Fruit fly (Drosophila melanogaster) whole organism, embryonic: ENCODE measurements around the gene CG18765.

Experiments
- Asciz ChIP-seq: fragments of 200-800 bp; sonication (Bioruptor generic); optimal IDR thresholded peaks from 2 replicates; lab custom pipeline; 2017; ENCODE audit warnings: missing biosample characterization, mild to moderate bottlenecking, missing genetic modification characterization, missing genetic modification reagents
- Blimp-1 ChIP-seq: fragments of 200-800 bp; sonication (Bioruptor generic); optimal IDR thresholded peaks from 3 replicates; lab custom pipeline; 2018; ENCODE audit warnings: missing biosample characterization, missing genetic modification characterization, mild to moderate bottlenecking, moderate library complexity, missing genetic modification reagents
- BtbVII ChIP-seq: fragments of 200-800 bp; sonication (Bioruptor generic); optimal IDR thresholded peaks from 3 replicates; lab custom pipeline; 2017; ENCODE audit warnings: missing biosample characterization, mild to moderate bottlenecking, missing genetic modification characterization
- CG10209 ChIP-seq: fragments of 200-800 bp; sonication (Bioruptor generic); optimal IDR thresholded peaks from 3 replicates; lab custom pipeline; 2017; ENCODE audit warnings: missing biosample characterization, mild to moderate bottlenecking, missing genetic modification characterization, missing genetic modification reagents
- CG1024 ChIP-seq: fragments of 200-800 bp; sonication (Bioruptor generic); IDR thresholded peaks from 2 replicates; pipeline ENCODE4 v1.3.6; 2022; ENCODE audit warnings: missing biosample characterization, missing genetic modification characterization
- CG12071 ChIP-seq: fragments of 200-800 bp; sonication (Bioruptor generic); optimal IDR thresholded peaks from 3 replicates; lab custom pipeline; 2018; ENCODE audit warnings: missing biosample characterization, mild to moderate bottlenecking, missing genetic modification characterization
- CG12104 ChIP-seq: fragments of 200-800 bp; sonication (Bioruptor generic); optimal IDR thresholded peaks from 3 replicates; lab custom pipeline; 2016; ENCODE audit warnings: missing biosample characterization, missing genetic modification characterization
- CG1233 ChIP-seq: fragments of 200-800 bp; sonication (Bioruptor generic); optimal IDR thresholded peaks from 4 replicates; lab custom pipeline; 2018; ENCODE audit warnings: missing biosample characterization, mild to moderate bottlenecking, missing genetic modification characterization
- CG12942 ChIP-seq: fragments of 200-800 bp; sonication (Bioruptor generic); optimal IDR thresholded peaks from 3 replicates; lab custom pipeline; 2016; ENCODE audit warnings: missing biosample characterization, missing genetic modification characterization
- CG15269 ChIP-seq: fragments of 200-800 bp; sonication (Bioruptor generic); optimal IDR thresholded peaks from 2 replicates; lab custom pipeline; 2018; ENCODE audit warnings: missing biosample characterization, mild to moderate bottlenecking, missing genetic modification characterization, moderate library complexity
- CG15601 ChIP-seq: fragments of 200-800 bp; sonication (Bioruptor generic); optimal IDR thresholded peaks from 3 replicates; lab custom pipeline; 2019; ENCODE audit warnings: missing biosample characterization, mild to moderate bottlenecking, missing genetic modification characterization, moderate library complexity
- CG16813 ChIP-seq: fragments of 200-800 bp; sonication (Bioruptor generic); IDR thresholded peaks from 3 replicates; pipeline ENCODE4 v1.3.6; 2022; ENCODE audit warnings: missing biosample characterization, missing genetic modification characterization; ENCODE audit not compliant: partially characterized antibody
- CG17328 ChIP-seq: fragments of 200-800 bp; sonication (Bioruptor generic); IDR thresholded peaks from 2 replicates; pipeline ENCODE4 v1.3.6; 2022; ENCODE audit warnings: missing biosample characterization, missing genetic modification characterization
- CG2712 ChIP-seq: fragments of 200-800 bp; optimal IDR thresholded peaks from 3 replicates; lab custom pipeline; 2019; ENCODE audit warnings: missing biosample characterization, mild to moderate bottlenecking, missing genetic modification characterization, moderate library complexity
- CG4707 ChIP-seq: fragments of 200-800 bp; sonication (Bioruptor generic); optimal IDR thresholded peaks from 2 replicates; lab custom pipeline; 2018; ENCODE audit warnings: missing biosample characterization, mild to moderate bottlenecking, missing genetic modification characterization, moderate library complexity
- CG7839 ChIP-seq: fragments of 200-800 bp; sonication (Bioruptor generic); optimal IDR thresholded peaks from 3 replicates; lab custom pipeline; 2018; ENCODE audit warnings: missing biosample characterization, mild to moderate bottlenecking, missing genetic modification characterization, moderate library complexity
- CG8388 ChIP-seq: fragments of 200-800 bp; sonication (Bioruptor generic); optimal IDR thresholded peaks from 2 replicates; lab custom pipeline; 2019; ENCODE audit warnings: missing biosample characterization, mild to moderate bottlenecking, missing genetic modification characterization, moderate library complexity
- CG9932 ChIP-seq: fragments of 200-800 bp; sonication (Bioruptor generic); IDR thresholded peaks from 2 replicates; pipeline ENCODE4 v1.3.6; 2022; ENCODE audit warnings: missing biosample characterization, missing genetic modification characterization
- CoRest ChIP-seq: fragments of 200-800 bp; sonication (Bioruptor generic); optimal IDR thresholded peaks from 3 replicates; lab custom pipeline; 2018; ENCODE audit warnings: missing biosample characterization, mild to moderate bottlenecking, missing genetic modification characterization, moderate library complexity
- Deaf1 ChIP-seq: fragments of 200-800 bp; optimal IDR thresholded peaks from 3 replicates; lab custom pipeline; 2019; ENCODE audit warnings: missing biosample characterization, mild to moderate bottlenecking, missing genetic modification characterization, moderate library complexity
- E2f2 ChIP-seq: fragments of 200-800 bp; sonication (Bioruptor generic); IDR thresholded peaks from 2 replicates; pipeline ENCODE4 v1.3.6; 2022; ENCODE audit warnings: missing biosample characterization, missing genetic modification characterization
- Hr3 ChIP-seq: fragments of 200-800 bp; sonication (Bioruptor generic); optimal IDR thresholded peaks from 3 replicates; lab custom pipeline; 2016; ENCODE audit warnings: missing biosample characterization, missing genetic modification characterization
- Lpt ChIP-seq: fragments of >200 bp; optimal IDR thresholded peaks from 2 replicates; lab custom pipeline; 2018; ENCODE audit warnings: missing biosample characterization, missing genetic modification characterization
- Max ChIP-seq: fragments of 200-800 bp; sonication (Bioruptor generic); optimal IDR thresholded peaks from 2 replicates; lab custom pipeline; 2016; ENCODE audit warnings: missing biosample characterization, mild to moderate bottlenecking, missing genetic modification characterization
- Mrtf ChIP-seq: fragments of 200-800 bp; sonication (Bioruptor generic); IDR thresholded peaks from 3 replicates; pipeline ENCODE4 v1.3.6; 2022; ENCODE audit warnings: missing biosample characterization, missing genetic modification characterization
- NC2β ChIP-seq: fragments of 200-800 bp; sonication (Bioruptor generic); optimal IDR thresholded peaks from 2 replicates; lab custom pipeline; 2016; ENCODE audit warnings: missing biosample characterization, missing genetic modification characterization
- Nf-YC ChIP-seq: fragments of 200-800 bp; optimal IDR thresholded peaks from 3 replicates; lab custom pipeline; 2019; ENCODE audit warnings: missing biosample characterization, mild to moderate bottlenecking, missing genetic modification characterization, moderate library complexity
- Optix ChIP-seq: fragments of 200-800 bp; sonication (Bioruptor generic); IDR thresholded peaks from 3 replicates; pipeline ENCODE4 v1.3.6; 2022; ENCODE audit warnings: missing biosample characterization, missing genetic modification characterization
- Ptx1 ChIP-seq: fragments of 200-800 bp; sonication (Bioruptor generic); IDR thresholded peaks from 2 replicates; pipeline ENCODE4 v1.3.6; 2022; ENCODE audit warnings: missing biosample characterization, missing genetic modification characterization
- Vsx1 ChIP-seq: fragments of 200-800 bp; sonication (Bioruptor generic); optimal IDR thresholded peaks from 2 replicates; lab custom pipeline; 2017; ENCODE audit warnings: missing biosample characterization, mild to moderate bottlenecking, missing genetic modification characterization, missing genetic modification reagents
- abd-A ChIP-seq: fragments of 200-800 bp; sonication (Bioruptor generic); optimal IDR thresholded peaks from 3 replicates; lab custom pipeline; 2019; ENCODE audit warnings: missing biosample characterization, mild to moderate bottlenecking, missing genetic modification characterization, moderate library complexity
- bab2 ChIP-seq: fragments of 200-800 bp; sonication (Bioruptor generic); optimal IDR thresholded peaks from 2 replicates; lab custom pipeline; 2016; ENCODE audit warnings: missing biosample characterization, missing genetic modification characterization
- bcd ChIP-seq: fragments of 200-800 bp; sonication (Bioruptor generic); optimal IDR thresholded peaks from 2 replicates; lab custom pipeline; 2017; ENCODE audit warnings: missing biosample characterization, mild to moderate bottlenecking, missing genetic modification characterization
- dmrt99B ChIP-seq: fragments of 200-800 bp; sonication (Bioruptor generic); optimal IDR thresholded peaks from 2 replicates; lab custom pipeline; 2018; ENCODE audit warnings: missing biosample characterization, mild to moderate bottlenecking, missing genetic modification characterization, moderate library complexity
- emc ChIP-seq: fragments of 200-800 bp; sonication (Bioruptor generic); optimal IDR thresholded peaks from 2 replicates; lab custom pipeline; 2016; ENCODE audit warnings: missing biosample characterization, missing genetic modification characterization
- esg ChIP-seq: fragments of 200-800 bp; sonication (Bioruptor generic); conservative IDR thresholded peaks from 2 replicates; pipeline ENCODE4 v1.3.6; 2022; ENCODE audit warnings: missing biosample characterization, missing genetic modification characterization
- eve ChIP-seq, 2 experiments: fragments of >200 bp; optimal IDR thresholded peaks; 2 replicates each; lab custom pipeline; 2017; ENCODE audit warnings: missing biosample characterization in 2 of 2, missing genetic modification characterization in 2 of 2
- gem ChIP-seq: fragments of 200-800 bp; sonication (Bioruptor generic); optimal IDR thresholded peaks from 2 replicates; lab custom pipeline; 2019; ENCODE audit warnings: missing biosample characterization, mild to moderate bottlenecking, missing genetic modification characterization, moderate library complexity
- grau ChIP-seq: fragments of 200-800 bp; optimal IDR thresholded peaks from 3 replicates; lab custom pipeline; 2019; ENCODE audit warnings: missing biosample characterization, mild to moderate bottlenecking, missing genetic modification characterization, moderate library complexity
- gsb-n ChIP-seq: fragments of 200-800 bp; sonication (Bioruptor generic); optimal IDR thresholded peaks from 3 replicates; lab custom pipeline; 2018; ENCODE audit warnings: missing biosample characterization, mild to moderate bottlenecking, missing genetic modification characterization
- her ChIP-seq: fragments of 200-800 bp; sonication (Bioruptor generic); optimal IDR thresholded peaks from 2 replicates; lab custom pipeline; 2016; ENCODE audit warnings: missing biosample characterization, missing genetic modification characterization
- lab ChIP-seq: fragments of 200-800 bp; sonication (Bioruptor generic); optimal IDR thresholded peaks from 3 replicates; lab custom pipeline; 2017; ENCODE audit warnings: missing biosample characterization, missing genetic modification characterization, mild to moderate bottlenecking, moderate library complexity, missing genetic modification reagents
- lola ChIP-seq, 3 experiments: fragments of >200 bp in 2 of 3; fragments of 200-800 bp in 1 of 3; sonication (Bioruptor generic) in 1 of 3; optimal IDR thresholded peaks; 2 replicates each; lab custom pipeline; 2017 to 2019; ENCODE audit warnings: missing biosample characterization in 3 of 3, missing genetic modification characterization in 3 of 3, mild to moderate bottlenecking in 1 of 3, moderate library complexity in 1 of 3
- nom ChIP-seq: fragments of 200-800 bp; sonication (Bioruptor generic); optimal IDR thresholded peaks from 2 replicates; lab custom pipeline; 2017; ENCODE audit warnings: missing biosample characterization, missing genetic modification characterization, mild to moderate bottlenecking, moderate library complexity, missing genetic modification reagents
- odd ChIP-seq: fragments of 200-800 bp; sonication (Bioruptor generic); optimal IDR thresholded peaks from 2 replicates; lab custom pipeline; 2017; ENCODE audit warnings: missing biosample characterization, mild to moderate bottlenecking, missing genetic modification characterization
- pita ChIP-seq: fragments of 200-800 bp; sonication (Bioruptor generic); optimal IDR thresholded peaks from 2 replicates; lab custom pipeline; 2017; ENCODE audit warnings: missing biosample characterization, mild to moderate bottlenecking, missing genetic modification characterization
- scrt ChIP-seq: fragments of 200-800 bp; sonication (Bioruptor generic); optimal IDR thresholded peaks from 2 replicates; lab custom pipeline; 2018; ENCODE audit warnings: missing biosample characterization, mild to moderate bottlenecking, missing genetic modification characterization, moderate library complexity
- sisA ChIP-seq: fragments of 200-800 bp; sonication (Bioruptor generic); IDR thresholded peaks from 2 replicates; pipeline ENCODE4 v1.3.6; 2022; ENCODE audit warnings: missing biosample characterization, missing genetic modification characterization
- sug ChIP-seq: fragments of 200-800 bp; optimal IDR thresholded peaks from 2 replicates; lab custom pipeline; 2019; ENCODE audit warnings: missing biosample characterization, mild to moderate bottlenecking, missing genetic modification characterization, moderate library complexity
- ttk ChIP-seq: fragments of 200-800 bp; sonication (Bioruptor generic); IDR thresholded peaks from 2 replicates; pipeline ENCODE4 v2.1.2; 2022; ENCODE audit warnings: missing biosample characterization, missing genetic modification characterization

CG18765 gene

DNA sequence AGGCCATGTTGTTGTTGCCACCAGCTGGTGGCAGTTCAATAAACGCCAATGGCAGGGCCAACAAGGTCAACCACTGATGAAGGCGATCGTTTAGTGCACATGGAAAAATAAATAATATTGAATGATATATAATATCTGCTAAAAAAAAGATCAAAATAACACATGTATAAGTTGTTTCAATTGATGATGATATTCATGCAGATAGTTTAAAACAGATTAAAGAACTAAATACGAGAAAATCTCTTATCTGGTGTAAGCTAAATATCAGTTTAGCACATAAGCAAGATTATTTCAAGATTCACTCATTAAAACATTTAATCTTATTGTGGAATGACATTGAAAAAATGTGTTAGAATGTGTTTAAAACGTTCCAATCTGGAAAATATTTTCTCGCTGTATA lies 28.2 kb downstream of the CG18765 start (continued):
- TF ChIP-seq CG4707 (GFP tag; lab: Kevin White, UChicago) (no peak), CG16813 (GFP tag; lab: Robert Waterston, UW) (no peak), CoRest (tag; lab: Kevin White, UChicago) (peak; percentile 64), lab (GFP tag; lab: Kevin White, UChicago) (peak; percentile 48), gsb-n (peak; percentile 12), CG17328 (0 out of 2 replicates have a peak, but pooled peaks have one; percentile 13), eve (GFP tag; optimal IDR thresholded peaks at IDR 0.05; lab: Kevin White, UChicago) (no peak), esg (GFP tag; lab: Robert Waterston, UW) (peak; percentile 26; the same call in 1 of the 2 replicates), Nf-YC (tag; lab: Kevin White, UChicago) (peak; percentile 37), emc (no peak), Ptx1 (GFP tag; lab: Robert Waterston, UW) (peak; percentile 62), gem (peak; percentile 79), CG8388 (peak; percentile 34), CG7839 (tag; lab: Kevin White, UChicago) (peak; percentile 65), dmrt99B (tag; lab: Kevin White, UChicago) (peak; percentile 82), CG1233 (GFP tag; lab: Kevin White, UChicago) (peak; percentile 31), scrt (GFP tag; lab: Kevin White, UChicago) (no peak), her (no peak), Hr3 (GFP tag; lab: Kevin White, UChicago) (peak; percentile 20), Asciz (GFP tag; lab: Kevin White, UChicago) (peak; percentile 45), sisA (GFP tag; lab: Robert Waterston, UW) (peak; percentile 35; the same call in 1 of the 2 replicates), Blimp-1 (GFP tag; lab: Kevin White, UChicago) (peak; percentile 50), CG9932 (GFP tag; lab: Robert Waterston, UW) (no peak), Vsx1 (GFP tag; lab: Kevin White, UChicago) (no peak), bcd (peak; percentile 7), Mrtf (GFP tag; lab: Robert Waterston, UW) (0 out of 3 replicates have a peak, but pooled peaks have one; percentile 22), NC2β (no peak), CG10209 (GFP tag; lab: Kevin White, UChicago) (peak; percentile 49), ttk (GFP tag; lab: Robert Waterston, UW) (peak; percentile 35; the same call in 1 of the 2 replicates), Lpt (no peak), CG12942 (GFP tag; lab: Kevin White, UChicago) (peak; percentile 11), Deaf1 (tag; lab: Kevin White, UChicago) (peak; percentile 12), Max (GFP tag; lab: Kevin White, UChicago) (no peak), BtbVII (GFP tag; lab: Kevin White, UChicago) (peak; percentile 26), CG1024 (GFP tag; lab: Robert Waterston, UW) (no peak), abd-A (tag; lab: Kevin White, UChicago) (peak; percentile 1), nom (no peak), sug (tag; lab: Kevin White, UChicago) (peak; percentile 8), CG2712 (tag; lab: Kevin White, UChicago) (peak; percentile 57), bab2 (GFP tag; lab: Kevin White, UChicago) (no peak), CG15269 (tag; lab: Kevin White, UChicago) (peak; percentile 71), grau (peak; percentile 62), lola (GFP tag; optimal IDR thresholded peaks at IDR 0.05; lab: Kevin White, UChicago) (peak in 1 of 3 experiments; percentile 7), pita (no peak), CG15601 (tag; lab: Kevin White, UChicago) (peak; percentile 19), Optix (GFP tag; lab: Robert Waterston, UW) (no peak), CG12104 (GFP tag; lab: Kevin White, UChicago) (peak; percentile 37), odd (GFP tag; lab: Kevin White, UChicago) (peak; percentile 48), CG12071 (peak; percentile 12), E2f2 (GFP tag; lab: Robert Waterston, UW) (no peak)
